Fruit fly (Drosophila melanogaster): ENCODE data around the gene Cyp4s3.

Cyp4s3 gene

dm6 chrX:15078394-15078793 is 37.9 kb downstream of the Cyp4s3 start (continued):
- TF ChIP-seq CG12236 (GFP tag; optimal IDR thresholded peaks at IDR 0.05), result no peak
- no peak for TF ChIP-seq Atf-2 (GFP tag; optimal IDR thresholded peaks at IDR 0.05)
- TF ChIP-seq gem (tag; optimal IDR thresholded peaks at IDR 0.05), result peak; percentile 15
- peak; percentile 32 for TF ChIP-seq CG2678 (tag; optimal IDR thresholded peaks at IDR 0.05)
- TF ChIP-seq CG13296 (GFP tag; optimal IDR thresholded peaks at IDR 0.05), result peak; percentile 55
- peak; percentile 6 for TF ChIP-seq CG1529 (GFP tag; optimal IDR thresholded peaks at IDR 0.05)
- TF ChIP-seq ewg (GFP tag; optimal IDR thresholded peaks at IDR 0.05), result no peak
- peak; percentile 22 for TF ChIP-seq CG13624 (GFP tag; optimal IDR thresholded peaks at IDR 0.05)
- TF ChIP-seq CG33213 (GFP tag; optimal IDR thresholded peaks at IDR 0.05), result no peak
- TF ChIP-seq GATAe (GFP tag; conservative IDR thresholded peaks at IDR 0.05), result no peak
- no peak for TF ChIP-seq ci (GFP tag; IDR thresholded peaks at IDR 0.05)
- TF ChIP-seq zf30C (GFP tag; optimal IDR thresholded peaks at IDR 0.05), result no peak
- TF ChIP-seq CG13123 (GFP tag; optimal IDR thresholded peaks at IDR 0.05), result no peak
- TF ChIP-seq CG14710 (tag; optimal IDR thresholded peaks at IDR 0.05), result peak; percentile 9
- TF ChIP-seq CG15269 (tag; optimal IDR thresholded peaks at IDR 0.05), result peak; percentile 12
- TF ChIP-seq CG17328 (GFP tag; IDR thresholded peaks at IDR 0.05), result no peak
- TF ChIP-seq Fer1 (GFP tag; optimal IDR thresholded peaks at IDR 0.05), result peak; percentile 21
- no peak for TF ChIP-seq ttk (GFP tag; IDR thresholded peaks at IDR 0.05)
- TF ChIP-seq CG13287 (GFP tag; IDR thresholded peaks at IDR 0.05; ENCODE audit: partially characterized antibody), result no peak
- no peak for TF ChIP-seq ara (GFP tag; IDR thresholded peaks at IDR 0.05)
- TF ChIP-seq CG13424 (tag; optimal IDR thresholded peaks at IDR 0.05), result peak; percentile 42
- TF ChIP-seq Sry-δ (GFP tag; optimal IDR thresholded peaks at IDR 0.05), result no peak
- TF ChIP-seq sens-2 (GFP tag; IDR thresholded peaks at IDR 0.05), result peak; percentile 80
- peak; percentile 14 for TF ChIP-seq CG12299 (tag; optimal IDR thresholded peaks at IDR 0.05)
- peak; percentile 13 for TF ChIP-seq CrebB (tag; optimal IDR thresholded peaks at IDR 0.05)
- no peak for TF ChIP-seq klu (GFP tag; IDR thresholded peaks at IDR 0.05)
- no peak for TF ChIP-seq bowl (GFP tag; IDR thresholded peaks at IDR 0.05)
- no peak for TF ChIP-seq knrl (GFP tag; IDR thresholded peaks at IDR 0.05; ENCODE audit: partially characterized antibody)
- TF ChIP-seq gce (GFP tag; IDR thresholded peaks at IDR 0.05), result peak; percentile 14; the same call in 1 of the 3 replicates
- TF ChIP-seq CG2875 (GFP tag; optimal IDR thresholded peaks at IDR 0.05), result peak; percentile 38
- peak; percentile 35 for TF ChIP-seq sd (tag; optimal IDR thresholded peaks at IDR 0.05)
- no peak for TF ChIP-seq Dip3 (GFP tag; optimal IDR thresholded peaks at IDR 0.05)
- no peak for TF ChIP-seq so (GFP tag; IDR thresholded peaks at IDR 0.05)
- peak; percentile 34 for TF ChIP-seq CG4328 (GFP tag; optimal IDR thresholded peaks at IDR 0.05)
- TF ChIP-seq mirr (GFP tag; optimal IDR thresholded peaks at IDR 0.05), result peak; percentile 92
- no peak for TF ChIP-seq pnt (GFP tag; optimal IDR thresholded peaks at IDR 0.05)
- no peak for TF ChIP-seq shn (GFP tag; optimal IDR thresholded peaks at IDR 0.05)
- TF ChIP-seq tin (GFP tag; optimal IDR thresholded peaks at IDR 0.05), result no peak
- peak; percentile 2 for TF ChIP-seq dmrt99B (tag; optimal IDR thresholded peaks at IDR 0.05)
- TF ChIP-seq CG30403 (GFP tag; optimal IDR thresholded peaks at IDR 0.05), result no peak
- peak; percentile 64 for TF ChIP-seq BtbVII (GFP tag; optimal IDR thresholded peaks at IDR 0.05)
- no peak for TF ChIP-seq H2.0 (GFP tag; IDR thresholded peaks at IDR 0.05)
- TF ChIP-seq Eip74EF (GFP tag; optimal IDR thresholded peaks at IDR 0.05), result peak in 1 of 2 experiments; percentile 16
- no peak for TF ChIP-seq CG10267 (tag; optimal IDR thresholded peaks at IDR 0.05)
- peak; percentile 58 for TF ChIP-seq CG6813 (GFP tag; optimal IDR thresholded peaks at IDR 0.05)
- no peak for TF ChIP-seq CG10274 (GFP tag; optimal IDR thresholded peaks at IDR 0.05)
- TF ChIP-seq CG1832 (GFP tag; optimal IDR thresholded peaks at IDR 0.05), result no peak
- no peak for TF ChIP-seq HmgZ (tag; optimal IDR thresholded peaks at IDR 0.05)
- TF ChIP-seq bsh (GFP tag; optimal IDR thresholded peaks at IDR 0.05), result peak in 1 of 2 experiments; percentile 32
- TF ChIP-seq salm (tag; optimal IDR thresholded peaks at IDR 0.05), result peak; percentile 25

Data from whole organism, embryonic.